Worm (Caenorhabditis elegans): ENCODE results near the gene F36H12.3.
"Not testable (repeated sequence)": the region's sequence is repeated elsewhere in the genome, so short reads cannot be mapped to it uniquely, and the experiment has no call there.

F36H12.3 gene

DNA sequence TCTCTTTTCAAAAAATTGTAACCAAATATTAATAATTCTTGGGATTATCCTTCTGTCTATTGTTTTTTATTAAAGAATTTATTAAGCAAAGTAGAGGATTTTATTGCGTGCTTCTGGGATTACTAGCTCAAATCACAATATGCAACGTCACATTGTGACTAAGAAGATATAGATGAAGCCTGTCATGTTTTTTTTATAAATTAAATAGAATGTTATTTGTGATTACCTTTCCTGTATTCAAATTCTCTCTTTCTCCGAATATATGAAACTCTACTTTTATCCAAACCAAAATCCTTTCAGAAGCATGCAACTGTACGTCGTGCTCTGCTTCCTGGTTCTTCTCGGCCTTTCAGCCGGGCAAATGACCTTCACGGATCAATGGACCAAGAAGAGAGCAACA lies 17.9 kb downstream of the F36H12.3 start, which contains the start of gene nlp-47:
TSS of gene nlp-47 (plus strand) at position 301 of the 400 bp plus-strand sequence.
- TF ChIP-seq ets-4 (tag; optimal IDR thresholded peaks at IDR 0.05), result no peak
- TF ChIP-seq ceh-14 (tag; optimal IDR thresholded peaks at IDR 0.05), result no peak
- no peak for TF ChIP-seq nhr-11 (tag; optimal IDR thresholded peaks at IDR 0.05)
- no peak for TF ChIP-seq eyg-1 (tag; optimal IDR thresholded peaks at IDR 0.05)
- no peak for TF ChIP-seq pha-2 (tag; optimal IDR thresholded peaks at IDR 0.05)
- TF ChIP-seq pag-3 (tag; optimal IDR thresholded peaks at IDR 0.05; ENCODE audit: borderline replicate concordance), result no peak
- no peak for TF ChIP-seq syd-9 (tag; optimal IDR thresholded peaks at IDR 0.05)
- TF ChIP-seq ceh-22 (tag; optimal IDR thresholded peaks at IDR 0.05), result no peak
- no peak for TF ChIP-seq fax-1 (tag; optimal IDR thresholded peaks at IDR 0.05)

DNA sequence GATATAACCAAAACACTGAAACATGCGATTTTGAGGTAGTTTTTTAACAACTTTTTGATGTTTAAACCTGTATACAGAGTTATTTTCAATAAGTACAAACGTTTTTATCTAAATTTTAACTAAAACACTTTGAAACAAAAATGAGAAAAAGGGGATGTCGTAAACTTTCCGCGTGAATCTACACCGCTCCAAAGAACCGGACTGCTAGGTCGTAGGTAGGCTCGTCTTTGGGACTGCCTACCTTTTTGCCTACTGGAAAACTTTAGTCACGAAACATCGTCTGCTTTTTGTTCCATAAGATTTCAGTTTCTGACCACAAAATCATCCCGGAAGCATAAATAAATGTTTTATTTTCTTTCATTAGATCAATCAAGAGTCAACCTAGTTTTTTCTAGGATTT lies 18.6 kb downstream of the F36H12.3 start:
- TF ChIP-seq pax-1 (tag; optimal IDR thresholded peaks at IDR 0.05) (no peak), unc-55 (GFP tag; optimal IDR thresholded peaks at IDR 0.05) (no peak), npax-4 (tag; optimal IDR thresholded peaks at IDR 0.05) (no peak), ceh-6 (GFP tag; optimal IDR thresholded peaks at IDR 0.05) (no peak), F13H6.1 (tag; optimal IDR thresholded peaks at IDR 0.05) (no peak), ceh-31 (tag; optimal IDR thresholded peaks at IDR 0.05) (no peak), Y22D7AL.16 (tag; optimal IDR thresholded peaks at IDR 0.05) (no peak), ets-4 (tag; optimal IDR thresholded peaks at IDR 0.05) (no peak), ama-1 (optimal IDR thresholded peaks at IDR 0.05) (no peak), C38D4.7 (GFP tag; optimal IDR thresholded peaks at IDR 0.05) (no peak), madf-2 (tag; optimal IDR thresholded peaks at IDR 0.05) (no peak)

DNA sequence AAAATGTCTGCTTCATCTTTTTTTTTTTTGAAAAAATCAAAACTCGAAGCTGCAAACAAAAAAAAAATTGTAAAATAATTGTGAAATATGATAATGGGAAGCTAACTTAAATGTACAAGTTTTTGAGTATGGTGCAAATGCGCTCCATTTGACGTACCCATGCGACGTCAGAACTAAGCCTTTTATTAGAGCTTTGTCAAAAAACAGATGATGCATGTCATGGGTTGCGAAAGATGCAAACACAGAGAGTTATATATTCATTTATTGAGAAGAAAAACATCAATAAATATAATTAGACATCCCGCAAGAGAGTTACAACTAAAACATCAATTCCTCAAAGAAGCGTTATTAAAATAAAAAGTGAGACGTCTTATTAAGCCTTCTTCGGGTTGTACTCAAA lies 21.8 kb downstream of the F36H12.3 start:
- TF ChIP-seq fax-1 (tag; optimal IDR thresholded peaks at IDR 0.05) (no peak), hlh-6 (tag; optimal IDR thresholded peaks at IDR 0.05) (no peak), Y22D7AL.16 (tag; optimal IDR thresholded peaks at IDR 0.05) (no peak), dve-1 (tag; optimal IDR thresholded peaks at IDR 0.05) (no peak), C38D4.7 (GFP tag; optimal IDR thresholded peaks at IDR 0.05) (no peak), ceh-24 (tag; optimal IDR thresholded peaks at IDR 0.05) (no peak), sox-2 (GFP tag; IDR thresholded peaks at IDR 0.05) (no peak), pag-3 (tag; optimal IDR thresholded peaks at IDR 0.05; ENCODE audit: borderline replicate concordance) (no peak), elt-2 (tag; optimal IDR thresholded peaks at IDR 0.05) (no peak), dmd-4 (tag; optimal IDR thresholded peaks at IDR 0.05; ENCODE audit: borderline replicate concordance) (no peak), hlh-8 (tag; optimal IDR thresholded peaks at IDR 0.05) (no peak), tbx-7 (tag; optimal IDR thresholded peaks at IDR 0.05) (no peak), syd-9 (tag; optimal IDR thresholded peaks at IDR 0.05) (no peak), K02D7.2 (tag; optimal IDR thresholded peaks at IDR 0.05) (no peak), hlh-13 (GFP tag; optimal IDR thresholded peaks at IDR 0.05) (no peak), npax-4 (tag; optimal IDR thresholded peaks at IDR 0.05) (no peak), ref-2 (tag; optimal IDR thresholded peaks at IDR 0.05) (no peak), ceh-14 (tag; optimal IDR thresholded peaks at IDR 0.05) (no peak), T23F11.4 (GFP tag; optimal IDR thresholded peaks at IDR 0.05) (no peak), nhr-11 (tag; optimal IDR thresholded peaks at IDR 0.05) (no peak)

- TF ChIP-seq ztf-16, lim-6, npax-4 (tag; optimal IDR thresholded peaks at IDR 0.05): not testable (repeated sequence)
These were observed 22.6 kb downstream of the F36H12.3 start, which contains the start of gene msp-51 for ce11 chrIV:5295240-5295639. msp-51 (minus strand) TSS chrIV:5295340.

- TF ChIP-seq pqm-1 (tag; optimal IDR thresholded peaks at IDR 0.05), result no peak
- no peak for TF ChIP-seq dve-1 (tag; optimal IDR thresholded peaks at IDR 0.05)
These were observed 24.9 kb downstream of the F36H12.3 start, which contains the start of the genes ZK354.6 and msp-113 for ce11 chrIV:5297436-5298012. ZK354.6 (minus strand) TSS chrIV:5297536. msp-113 (plus strand) TSS chrIV:5297962.

All from whole organism, late embryonic.